Worm (Caenorhabditis elegans): ENCODE results near the gene ugt-39.

DNA sequence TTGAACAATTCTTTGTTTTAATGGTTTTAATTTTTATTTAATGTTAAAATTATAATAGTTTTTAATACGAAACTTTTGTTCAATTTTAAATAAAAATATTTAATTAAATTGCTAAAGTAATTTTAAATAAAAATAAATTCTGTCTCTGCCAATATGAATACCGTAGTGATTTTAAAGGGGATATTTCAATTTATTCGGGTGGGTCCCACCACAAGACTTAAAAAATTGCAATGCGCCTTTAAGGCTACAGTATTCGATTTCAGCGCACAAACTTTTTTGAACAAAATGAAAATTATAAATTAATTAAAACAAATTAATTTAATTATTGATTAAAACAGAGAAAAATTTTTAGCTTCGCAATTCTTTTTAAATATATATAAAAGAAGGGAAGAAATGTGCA is 42.1 kb downstream of the ugt-39 start:
- TF ChIP-seq ref-1 (GFP tag; conservative IDR thresholded peaks at IDR 0.05) (no peak), ztf-23 (GFP tag; IDR thresholded peaks at IDR 0.05) (no peak), flt-1 (GFP tag; IDR thresholded peaks at IDR 0.05) (no peak)
